Fruit fly (Drosophila melanogaster): Measurements from ENCODE around the gene TM9SF2.

Gene TM9SF2

dm6 chr2L:20757808-20758187, 23.7 kb upstream of the TM9SF2 start, which contains the start of the genes Rhau and dia (continued):
- TF ChIP-seq HLH54F (GFP tag; optimal IDR thresholded peaks at IDR 0.05) = peak; percentile 8
- TF ChIP-seq CG33213 (GFP tag; optimal IDR thresholded peaks at IDR 0.05) = peak; percentile 26
- no peak for TF ChIP-seq CG17612 (GFP tag; IDR thresholded peaks at IDR 0.05)
- TF ChIP-seq HLHmδ (GFP tag; optimal IDR thresholded peaks at IDR 0.05) = no peak
- peak; percentile 38 for TF ChIP-seq unpg (GFP tag; optimal IDR thresholded peaks at IDR 0.05)
- no peak for TF ChIP-seq CG14667 (GFP tag; IDR thresholded peaks at IDR 0.05)
- TF ChIP-seq emc (GFP tag; optimal IDR thresholded peaks at IDR 0.05) = no peak
- TF ChIP-seq so (GFP tag; IDR thresholded peaks at IDR 0.05) = no peak
- no peak for TF ChIP-seq CG10654 (GFP tag; optimal IDR thresholded peaks at IDR 0.05)
- no peak for TF ChIP-seq Kr (GFP tag; optimal IDR thresholded peaks at IDR 0.05)
- TF ChIP-seq CG18262 (tag; optimal IDR thresholded peaks at IDR 0.05) = peak; percentile 38
- TF ChIP-seq knrl (GFP tag; IDR thresholded peaks at IDR 0.05; ENCODE audit: partially characterized antibody) = peak; percentile 24; the same call in 1 of the 3 replicates
- peak; percentile 39 for TF ChIP-seq zen (tag; optimal IDR thresholded peaks at IDR 0.05)
- peak; percentile 55 for TF ChIP-seq CG7928 (GFP tag; optimal IDR thresholded peaks at IDR 0.05)
- no peak for TF ChIP-seq Stat92E (GFP tag; optimal IDR thresholded peaks at IDR 0.05)
- no peak for TF ChIP-seq Ptx1 (GFP tag; IDR thresholded peaks at IDR 0.05)
- TF ChIP-seq exex (tag; optimal IDR thresholded peaks at IDR 0.05) = peak; percentile 21
- peak; percentile 46 for TF ChIP-seq Xbp1 (GFP tag; optimal IDR thresholded peaks at IDR 0.05)
- TF ChIP-seq chinmo (GFP tag; IDR thresholded peaks at IDR 0.05; ENCODE audit: partially characterized antibody) = no peak
- peak; percentile 73 for TF ChIP-seq stwl (tag; optimal IDR thresholded peaks at IDR 0.05)
- TF ChIP-seq CG11247 (GFP tag; IDR thresholded peaks at IDR 0.05) = no peak
- no peak for TF ChIP-seq PHDP (tag; optimal IDR thresholded peaks at IDR 0.05)
- TF ChIP-seq ewg (GFP tag; optimal IDR thresholded peaks at IDR 0.05) = peak; percentile 41

- peak; percentile 21 for TF ChIP-seq B-H2 (GFP tag; optimal IDR thresholded peaks at IDR 0.05)
- no peak for TF ChIP-seq Abd-B (GFP tag; optimal IDR thresholded peaks at IDR 0.05)
- no peak for TF ChIP-seq CG10959 (GFP tag; IDR thresholded peaks at IDR 0.05)
- peak; percentile 59 for TF ChIP-seq Drgx (GFP tag; IDR thresholded peaks at IDR 0.05)
- TF ChIP-seq Mes4 (GFP tag; optimal IDR thresholded peaks at IDR 0.05) = peak; percentile 18
- TF ChIP-seq oc (tag; optimal IDR thresholded peaks at IDR 0.05) = no peak
- TF ChIP-seq CG12104 (GFP tag; optimal IDR thresholded peaks at IDR 0.05) = peak; percentile 23
- 0 out of 3 replicates have a peak, but pooled peaks have one; percentile 25 for TF ChIP-seq CG16813 (GFP tag; IDR thresholded peaks at IDR 0.05; ENCODE audit: partially characterized antibody)
- TF ChIP-seq mam (GFP tag; optimal IDR thresholded peaks at IDR 0.05) = peak; percentile 74
- peak; percentile 75 for TF ChIP-seq CG17385 (GFP tag; optimal IDR thresholded peaks at IDR 0.05)
- peak; percentile 73 for TF ChIP-seq lilli (GFP tag; optimal IDR thresholded peaks at IDR 0.05)
- peak; percentile 91 for TF ChIP-seq CG3995 (GFP tag; optimal IDR thresholded peaks at IDR 0.05)
- TF ChIP-seq tna (GFP tag; IDR thresholded peaks at IDR 0.05; ENCODE audit: partially characterized antibody) = no peak
- peak; percentile 60 for TF ChIP-seq Dip3 (GFP tag; optimal IDR thresholded peaks at IDR 0.05)
- TF ChIP-seq Bgb (GFP tag; IDR thresholded peaks at IDR 0.05; ENCODE audit: partially characterized antibody) = 0 out of 2 replicates have a peak, but pooled peaks have one; percentile 17
- TF ChIP-seq emc (GFP tag; optimal IDR thresholded peaks at IDR 0.05) = no peak
- TF ChIP-seq Opbp (GFP tag; IDR thresholded peaks at IDR 0.05; ENCODE audit: partially characterized antibody) = 0 out of 3 replicates have a peak, but pooled peaks have one; percentile 10
- TF ChIP-seq Hey (tag; optimal IDR thresholded peaks at IDR 0.05) = no peak
- TF ChIP-seq ci (GFP tag; IDR thresholded peaks at IDR 0.05) = 0 out of 3 replicates have a peak, but pooled peaks have one; percentile 30
- no peak for TF ChIP-seq fd64A (GFP tag; optimal IDR thresholded peaks at IDR 0.05)
- TF ChIP-seq CG9876 (GFP tag; optimal IDR thresholded peaks at IDR 0.05) = peak; percentile 2
- peak; percentile 45 for TF ChIP-seq CG14710 (tag; optimal IDR thresholded peaks at IDR 0.05)
- TF ChIP-seq CG8290 (GFP tag; optimal IDR thresholded peaks at IDR 0.05) = no peak
- peak in 1 of 2 experiments; percentile 2 for TF ChIP-seq CG8290 (tag; optimal IDR thresholded peaks at IDR 0.05)
- TF ChIP-seq dmrt11E (tag; optimal IDR thresholded peaks at IDR 0.05) = peak; percentile 27
- TF ChIP-seq CG7786 (GFP tag; optimal IDR thresholded peaks at IDR 0.05) = peak; percentile 70
- no peak for TF ChIP-seq TFAM (GFP tag; optimal IDR thresholded peaks at IDR 0.05)
- TF ChIP-seq CG10209 (GFP tag; optimal IDR thresholded peaks at IDR 0.05) = peak; percentile 10
These were observed 18.1 kb upstream of the TM9SF2 start, which contains the start of the genes Amacr and Ns4 for dm6 chr2L:20752160-20752559. Amacr (minus strand) TSS chr2L:20752341. Ns4 (plus strand) TSS chr2L:20752476.
